Fruit fly (Drosophila melanogaster) whole organism, embryonic: Measurements from ENCODE around the gene sau.
A peak's percentile ranks its signal among the peaks of the same experiment; 100 is the strongest.

Experiments
- Atf-2 ChIP-seq: fragments of 200-800 bp; sonication (Bioruptor generic); optimal IDR thresholded peaks from 2 replicates; lab custom pipeline; 2016; ENCODE audit warnings: missing biosample characterization, missing genetic modification characterization
- Bdp1 ChIP-seq: fragments of 200-800 bp; sonication (Bioruptor generic); optimal IDR thresholded peaks from 3 replicates; lab custom pipeline; 2016; ENCODE audit warnings: missing biosample characterization, missing genetic modification characterization
- CG10321 ChIP-seq: fragments of 200-800 bp; sonication (Bioruptor generic); IDR thresholded peaks from 2 replicates; pipeline ENCODE4 v1.3.6; 2022; ENCODE audit warnings: missing biosample characterization, missing genetic modification characterization
- CG12299 ChIP-seq: fragments of 200-800 bp; sonication (Bioruptor generic); optimal IDR thresholded peaks from 2 replicates; lab custom pipeline; 2018; ENCODE audit warnings: missing biosample characterization, mild to moderate bottlenecking, missing genetic modification characterization
- CG13624 ChIP-seq: fragments of 200-800 bp; sonication (Bioruptor generic); optimal IDR thresholded peaks from 2 replicates; lab custom pipeline; 2016; ENCODE audit warnings: missing biosample characterization, missing genetic modification characterization
- CG15696 ChIP-seq: fragments of 200-800 bp; sonication (Bioruptor generic); optimal IDR thresholded peaks from 2 replicates; lab custom pipeline; 2019; ENCODE audit warnings: missing biosample characterization, mild to moderate bottlenecking, missing genetic modification characterization, moderate library complexity
- CG1602 ChIP-seq: fragments of 200-800 bp; sonication (Bioruptor generic); optimal IDR thresholded peaks from 3 replicates; lab custom pipeline; 2016; ENCODE audit warnings: missing biosample characterization, missing genetic modification characterization
- CG16815 ChIP-seq: fragments of 200-800 bp; sonication (Bioruptor generic); optimal IDR thresholded peaks from 3 replicates; lab custom pipeline; 2017; ENCODE audit warnings: missing biosample characterization, mild to moderate bottlenecking, missing genetic modification characterization
- CG17829 ChIP-seq: fragments of 200-800 bp; optimal IDR thresholded peaks from 2 replicates; lab custom pipeline; 2019; ENCODE audit warnings: missing biosample characterization, mild to moderate bottlenecking, missing genetic modification characterization, moderate library complexity
- CG2116 ChIP-seq: fragments of 200-800 bp; sonication (Bioruptor generic); optimal IDR thresholded peaks from 3 replicates; lab custom pipeline; 2018; ENCODE audit warnings: missing biosample characterization, mild to moderate bottlenecking, missing genetic modification characterization
- CG2199 ChIP-seq: fragments of 200-800 bp; sonication (Bioruptor generic); IDR thresholded peaks from 3 replicates; pipeline ENCODE4 v1.3.6; 2022; ENCODE audit warnings: missing biosample characterization, missing genetic modification characterization
- CG30403 ChIP-seq: fragments of 200-800 bp; sonication (Bioruptor generic); optimal IDR thresholded peaks from 3 replicates; lab custom pipeline; 2016; ENCODE audit warnings: missing biosample characterization, missing genetic modification characterization
- CG33213 ChIP-seq: fragments of 200-800 bp; sonication (Bioruptor generic); optimal IDR thresholded peaks from 3 replicates; lab custom pipeline; 2016; ENCODE audit warnings: missing biosample characterization, missing genetic modification characterization
- CG33557 ChIP-seq: fragments of 200-800 bp; sonication (Bioruptor generic); optimal IDR thresholded peaks from 2 replicates; lab custom pipeline; 2019; ENCODE audit warnings: missing biosample characterization, mild to moderate bottlenecking, missing genetic modification characterization, moderate library complexity
- CG34376 ChIP-seq: fragments of 200-800 bp; sonication (Bioruptor generic); optimal IDR thresholded peaks from 2 replicates; lab custom pipeline; 2018; ENCODE audit warnings: missing biosample characterization, mild to moderate bottlenecking, missing genetic modification characterization
- CG4328 ChIP-seq: fragments of 200-800 bp; sonication (Bioruptor generic); optimal IDR thresholded peaks from 3 replicates; lab custom pipeline; 2017; ENCODE audit warnings: missing biosample characterization, missing genetic modification reagents, missing genetic modification characterization
- CG6175 ChIP-seq: fragments of 200-800 bp; sonication (Bioruptor generic); IDR thresholded peaks from 3 replicates; pipeline ENCODE4 v1.3.6; 2022; ENCODE audit warnings: missing biosample characterization, missing genetic modification characterization
- CG6254 ChIP-seq: fragments of 200-800 bp; sonication (Bioruptor generic); optimal IDR thresholded peaks from 3 replicates; lab custom pipeline; 2017; ENCODE audit warnings: mild to moderate bottlenecking, missing biosample characterization, missing genetic modification reagents, missing genetic modification characterization
- CG6813 ChIP-seq: fragments of 200-800 bp; sonication (Bioruptor generic); optimal IDR thresholded peaks from 2 replicates; lab custom pipeline; 2017; ENCODE audit warnings: missing biosample characterization, missing genetic modification characterization, mild to moderate bottlenecking, moderate library complexity, missing genetic modification reagents
- CG8388 ChIP-seq: fragments of 200-800 bp; sonication (Bioruptor generic); optimal IDR thresholded peaks from 2 replicates; lab custom pipeline; 2019; ENCODE audit warnings: missing biosample characterization, mild to moderate bottlenecking, missing genetic modification characterization, moderate library complexity
- CG8924 ChIP-seq: fragments of 200-800 bp; optimal IDR thresholded peaks from 3 replicates; lab custom pipeline; 2019; ENCODE audit warnings: missing biosample characterization, mild to moderate bottlenecking, missing genetic modification characterization, moderate library complexity
- CG9727 ChIP-seq: fragments of 200-800 bp; sonication (Bioruptor generic); optimal IDR thresholded peaks from 3 replicates; lab custom pipeline; 2017; ENCODE audit warnings: missing biosample characterization, mild to moderate bottlenecking, missing genetic modification characterization
- CG9797 ChIP-seq: fragments of 200-800 bp; sonication (Bioruptor generic); optimal IDR thresholded peaks from 3 replicates; lab custom pipeline; 2018; ENCODE audit warnings: missing biosample characterization, mild to moderate bottlenecking, missing genetic modification characterization
- CG9932 ChIP-seq: fragments of 200-800 bp; sonication (Bioruptor generic); IDR thresholded peaks from 2 replicates; pipeline ENCODE4 v1.3.6; 2022; ENCODE audit warnings: missing biosample characterization, missing genetic modification characterization
- D19A ChIP-seq: fragments of 200-800 bp; optimal IDR thresholded peaks from 3 replicates; lab custom pipeline; 2019; ENCODE audit warnings: missing biosample characterization, mild to moderate bottlenecking, missing genetic modification characterization, moderate library complexity
- Doc3 ChIP-seq: fragments of 200-800 bp; sonication (Bioruptor generic); IDR thresholded peaks from 3 replicates; pipeline ENCODE4 v1.3.6; 2022; ENCODE audit warnings: missing biosample characterization, missing genetic modification characterization; ENCODE audit not compliant: partially characterized antibody
- E2f2 ChIP-seq: fragments of 200-800 bp; sonication (Bioruptor generic); IDR thresholded peaks from 2 replicates; pipeline ENCODE4 v1.3.6; 2022; ENCODE audit warnings: missing biosample characterization, missing genetic modification characterization
- Fer1 ChIP-seq: fragments of 200-800 bp; sonication (Bioruptor generic); optimal IDR thresholded peaks from 2 replicates; lab custom pipeline; 2017; ENCODE audit warnings: missing biosample characterization, mild to moderate bottlenecking, missing genetic modification characterization
- GATAe ChIP-seq: fragments of 200-800 bp; sonication (Bioruptor generic); conservative IDR thresholded peaks from 2 replicates; pipeline ENCODE4 v1.3.6; 2022; ENCODE audit warnings: missing biosample characterization, missing genetic modification characterization
- HLHmδ ChIP-seq: fragments of 200-800 bp; sonication (Bioruptor generic); optimal IDR thresholded peaks from 2 replicates; lab custom pipeline; 2018; ENCODE audit warnings: missing biosample characterization, mild to moderate bottlenecking, missing genetic modification characterization, moderate library complexity
- HmgZ ChIP-seq: fragments of 200-800 bp; sonication (Bioruptor generic); optimal IDR thresholded peaks from 2 replicates; lab custom pipeline; 2018; ENCODE audit warnings: missing biosample characterization, mild to moderate bottlenecking, missing genetic modification characterization
- Nf-YA ChIP-seq: fragments of 200-800 bp; sonication (Bioruptor generic); IDR thresholded peaks from 2 replicates; pipeline ENCODE4 v1.3.6; 2022; ENCODE audit warnings: missing biosample characterization, missing genetic modification characterization
- abd-A ChIP-seq: fragments of 200-800 bp; sonication (Bioruptor generic); optimal IDR thresholded peaks from 3 replicates; lab custom pipeline; 2019; ENCODE audit warnings: missing biosample characterization, mild to moderate bottlenecking, missing genetic modification characterization, moderate library complexity
- ac ChIP-seq: fragments of 200-800 bp; sonication (Bioruptor generic); optimal IDR thresholded peaks from 3 replicates; lab custom pipeline; 2017; ENCODE audit warnings: missing biosample characterization, mild to moderate bottlenecking, missing genetic modification characterization
- az2 ChIP-seq: fragments of 200-800 bp; sonication (Bioruptor generic); optimal IDR thresholded peaks from 3 replicates; lab custom pipeline; 2016; ENCODE audit warnings: missing biosample characterization, missing genetic modification characterization
- caup ChIP-seq: fragments of 200-800 bp; sonication (Bioruptor generic); optimal IDR thresholded peaks from 3 replicates; lab custom pipeline; 2017; ENCODE audit warnings: missing biosample characterization, mild to moderate bottlenecking, missing genetic modification characterization, moderate library complexity; ENCODE audit not compliant: severe bottlenecking
- crol ChIP-seq: fragments of 200-800 bp; sonication (Bioruptor generic); IDR thresholded peaks from 2 replicates; pipeline ENCODE4 v1.3.6; 2022; ENCODE audit warnings: missing biosample characterization, missing genetic modification characterization
- dmrt11E ChIP-seq: fragments of 200-800 bp; sonication (Bioruptor generic); optimal IDR thresholded peaks from 3 replicates; lab custom pipeline; 2018; ENCODE audit warnings: missing biosample characterization, mild to moderate bottlenecking, missing genetic modification characterization, moderate library complexity
- eve ChIP-seq, 2 experiments: fragments of >200 bp; optimal IDR thresholded peaks; 2 replicates each; lab custom pipeline; 2017; ENCODE audit warnings: missing biosample characterization in 2 of 2, missing genetic modification characterization in 2 of 2
- ftz-f1 ChIP-seq: fragments of 200-800 bp; sonication (Bioruptor generic); optimal IDR thresholded peaks from 2 replicates; lab custom pipeline; 2016; ENCODE audit warnings: missing biosample characterization, missing genetic modification characterization
- gcm2 ChIP-seq: fragments of 200-800 bp; sonication (Bioruptor generic); optimal IDR thresholded peaks from 2 replicates; lab custom pipeline; 2016; ENCODE audit warnings: missing biosample characterization, missing genetic modification characterization
- lilli ChIP-seq: fragments of 200-800 bp; sonication (Bioruptor generic); optimal IDR thresholded peaks from 3 replicates; lab custom pipeline; 2016; ENCODE audit warnings: missing biosample characterization, missing genetic modification characterization
- lmd ChIP-seq: fragments of 200-800 bp; sonication (Bioruptor generic); IDR thresholded peaks from 2 replicates; pipeline ENCODE4 v1.3.6; 2022; ENCODE audit warnings: missing biosample characterization, missing genetic modification characterization
- mam ChIP-seq: fragments of 200-800 bp; sonication (Bioruptor generic); optimal IDR thresholded peaks from 3 replicates; lab custom pipeline; 2016; ENCODE audit warnings: missing biosample characterization, missing genetic modification characterization
- pros ChIP-seq: fragments of 200-800 bp; sonication (Bioruptor generic); optimal IDR thresholded peaks from 3 replicates; lab custom pipeline; 2019; ENCODE audit warnings: missing biosample characterization, mild to moderate bottlenecking, missing genetic modification characterization, moderate library complexity
- scrt ChIP-seq: fragments of 200-800 bp; sonication (Bioruptor generic); optimal IDR thresholded peaks from 2 replicates; lab custom pipeline; 2018; ENCODE audit warnings: missing biosample characterization, mild to moderate bottlenecking, missing genetic modification characterization, moderate library complexity
- shn ChIP-seq: fragments of 200-800 bp; sonication (Bioruptor generic); optimal IDR thresholded peaks from 3 replicates; lab custom pipeline; 2016; ENCODE audit warnings: missing biosample characterization, missing genetic modification characterization
- sna ChIP-seq: fragments of 200-800 bp; sonication (Bioruptor generic); IDR thresholded peaks from 2 replicates; pipeline ENCODE4 v1.3.6; 2022; ENCODE audit warnings: missing biosample characterization, missing genetic modification characterization; ENCODE audit not compliant: partially characterized antibody
- sqz ChIP-seq: fragments of 200-800 bp; sonication (Bioruptor generic); optimal IDR thresholded peaks from 3 replicates; lab custom pipeline; 2018; ENCODE audit warnings: missing biosample characterization, mild to moderate bottlenecking, missing genetic modification characterization
- trem ChIP-seq: fragments of 200-800 bp; optimal IDR thresholded peaks from 3 replicates; lab custom pipeline; 2019; ENCODE audit warnings: missing biosample characterization, mild to moderate bottlenecking, missing genetic modification characterization, moderate library complexity

The sau gene

dm6 chr2L:2182735-2183340, 43.3 kb upstream of the sau start (continued):
- TF ChIP-seq sna (GFP tag; lab: Robert Waterston, UW) (no peak), caup (no peak), CG4328 (GFP tag; lab: Kevin White, UChicago) (no peak), CG6813 (GFP tag; lab: Kevin White, UChicago) (peak; percentile 58), CG1602 (GFP tag; lab: Kevin White, UChicago) (peak; percentile 65), Doc3 (no peak), CG33557 (GFP tag; lab: Kevin White, UChicago) (peak; percentile 91), CG8924 (peak; percentile 75), ftz-f1 (GFP tag; lab: Kevin White, UChicago) (no peak), Atf-2 (GFP tag; lab: Kevin White, UChicago) (peak; percentile 56), dmrt11E (tag; lab: Kevin White, UChicago) (peak; percentile 97), CG34376 (GFP tag; lab: Kevin White, UChicago) (no peak), CG33213 (GFP tag; lab: Kevin White, UChicago) (peak; percentile 39), scrt (GFP tag; lab: Kevin White, UChicago) (no peak), CG9932 (no peak), Fer1 (GFP tag; lab: Kevin White, UChicago) (no peak), crol (no peak), trem (peak; percentile 81), CG15696 (tag; lab: Kevin White, UChicago) (peak; percentile 96), CG8388 (GFP tag; lab: Kevin White, UChicago) (peak; percentile 54), CG30403 (GFP tag; lab: Kevin White, UChicago) (peak; percentile 21), Bdp1 (GFP tag; lab: Kevin White, UChicago) (peak; percentile 40), ac (peak; percentile 92), az2 (GFP tag; lab: Kevin White, UChicago) (peak; percentile 51), Nf-YA (0 out of 2 replicates have a peak, but pooled peaks have one; percentile 26), CG13624 (GFP tag; lab: Kevin White, UChicago) (peak; percentile 11), CG6254 (GFP tag; lab: Kevin White, UChicago) (peak; percentile 74), HLHmδ (GFP tag; lab: Kevin White, UChicago) (peak; percentile 51), CG17829 (peak; percentile 85), D19A (tag; lab: Kevin White, UChicago) (peak; percentile 70), GATAe (no peak), gcm2 (GFP tag; lab: Kevin White, UChicago) (no peak), sqz (GFP tag; lab: Kevin White, UChicago) (peak; percentile 36), lilli (GFP tag; lab: Kevin White, UChicago) (peak; percentile 47), shn (GFP tag; lab: Kevin White, UChicago) (peak; percentile 39), E2f2 (0 out of 2 replicates have a peak, but pooled peaks have one; percentile 27), abd-A (no peak), eve (GFP tag; optimal IDR thresholded peaks at IDR 0.05; lab: Kevin White, UChicago) (peak in 1 of 2 experiments; percentile 59), CG16815 (GFP tag; lab: Kevin White, UChicago) (peak; percentile 92), CG2199 (GFP tag; lab: Robert Waterston, UW) (peak; percentile 67; the same call in 2 of the 3 replicates), CG10321 (GFP tag; lab: Robert Waterston, UW) (no peak), CG9797 (GFP tag; lab: Kevin White, UChicago) (no peak), CG2116 (GFP tag; lab: Kevin White, UChicago) (peak; percentile 23), CG9727 (peak; percentile 92), CG6175 (no peak), pros (no peak), CG12299 (no peak), mam (GFP tag; lab: Kevin White, UChicago) (no peak), HmgZ (tag; lab: Kevin White, UChicago) (no peak), lmd (GFP tag; lab: Robert Waterston, UW) (no peak)
